Worm (Caenorhabditis elegans) whole organism, L4/young adult: ENCODE data around the gene moc-6.

Source experiments
- W03F9.2 ChIP-seq: fragments of 150-350 bp; optimal IDR thresholded peaks from 2 replicates; lab custom pipeline; 2014; ENCODE audit warnings: missing biosample characterization, missing genetic modification characterization
- dao-5 ChIP-seq: sonication (generic microtip); optimal IDR thresholded peaks from 2 replicates; lab custom pipeline; 2016; ENCODE audit warnings: missing genotype, missing genetic modification characterization, moderate library complexity, missing compliant biosample characterization
- him-1 ChIP-seq: sonication (generic microtip); optimal IDR thresholded peaks from 2 replicates; lab custom pipeline; 2016; ENCODE audit warnings: missing genotype, missing genetic modification reagents, missing genetic modification characterization, missing compliant biosample characterization

ce11 chrIII:5150980-5151379 is 44.8 kb upstream of the moc-6 start:
- no peak for TF ChIP-seq him-1 (tag; lab: Kevin White, UChicago)
- TF ChIP-seq W03F9.2 (tag; lab: Kevin White, UChicago) = no peak
- TF ChIP-seq dao-5 (tag; lab: Kevin White, UChicago) = no peak
